Fruit fly (Drosophila melanogaster): ENCODE measurements around the gene Vps13B.

Vps13B gene

dm6 chr3R:29982027-29982426 lies 46.2 kb downstream of the Vps13B start (continued):
- no peak for TF ChIP-seq CG7839 (tag; optimal IDR thresholded peaks at IDR 0.05)
- TF ChIP-seq CG2712 (tag; optimal IDR thresholded peaks at IDR 0.05), result no peak
- TF ChIP-seq CG11093 (GFP tag; IDR thresholded peaks at IDR 0.05), result no peak
- no peak for TF ChIP-seq chinmo (GFP tag; IDR thresholded peaks at IDR 0.05; ENCODE audit: partially characterized antibody)
- no peak for TF ChIP-seq run (tag; optimal IDR thresholded peaks at IDR 0.05)
- no peak for TF ChIP-seq CG8281 (tag; optimal IDR thresholded peaks at IDR 0.05)
- no peak for TF ChIP-seq Doc3 (GFP tag; IDR thresholded peaks at IDR 0.05; ENCODE audit: partially characterized antibody)
- no peak for TF ChIP-seq corto (GFP tag; optimal IDR thresholded peaks at IDR 0.05)
- no peak for TF ChIP-seq eyg (GFP tag; optimal IDR thresholded peaks at IDR 0.05)
- TF ChIP-seq CG10267 (tag; optimal IDR thresholded peaks at IDR 0.05), result no peak
- TF ChIP-seq CG14014 (GFP tag; IDR thresholded peaks at IDR 0.05), result no peak
- TF ChIP-seq ase (GFP tag; IDR thresholded peaks at IDR 0.05), result no peak
- TF ChIP-seq CG12391 (tag; optimal IDR thresholded peaks at IDR 0.05), result no peak
- TF ChIP-seq CG17359 (tag; optimal IDR thresholded peaks at IDR 0.05), result no peak
- TF ChIP-seq H15 (GFP tag; IDR thresholded peaks at IDR 0.05), result no peak
- TF ChIP-seq CG8944 (GFP tag; optimal IDR thresholded peaks at IDR 0.05), result no peak
- no peak for TF ChIP-seq ftz-f1 (GFP tag; optimal IDR thresholded peaks at IDR 0.05)
- TF ChIP-seq az2 (GFP tag; optimal IDR thresholded peaks at IDR 0.05), result no peak
- TF ChIP-seq Hand (GFP tag; optimal IDR thresholded peaks at IDR 0.05), result no peak
- TF ChIP-seq sob (GFP tag; IDR thresholded peaks at IDR 0.05), result no peak
- TF ChIP-seq sim (GFP tag; IDR thresholded peaks at IDR 0.05), result no peak
- TF ChIP-seq Xbp1 (GFP tag; optimal IDR thresholded peaks at IDR 0.05), result peak; percentile 16
- TF ChIP-seq hth (optimal IDR thresholded peaks at IDR 0.05), result no peak
- TF ChIP-seq CoRest (tag; optimal IDR thresholded peaks at IDR 0.05), result no peak
- no peak for TF ChIP-seq sima (GFP tag; optimal IDR thresholded peaks at IDR 0.05)
- TF ChIP-seq pfk (GFP tag; optimal IDR thresholded peaks at IDR 0.05), result no peak
- TF ChIP-seq zen2 (GFP tag; IDR thresholded peaks at IDR 0.05; ENCODE audit: partially characterized antibody), result no peak
- TF ChIP-seq jing (GFP tag; optimal IDR thresholded peaks at IDR 0.05), result no peak
- TF ChIP-seq al (GFP tag; IDR thresholded peaks at IDR 0.05), result no peak
- no peak; the same call in 2 of the 3 replicates for TF ChIP-seq B-H1 (GFP tag; IDR thresholded peaks at IDR 0.05)
- no peak for TF ChIP-seq slou (GFP tag; optimal IDR thresholded peaks at IDR 0.05)
- no peak for TF ChIP-seq bcd (GFP tag; optimal IDR thresholded peaks at IDR 0.05)
- TF ChIP-seq Pdp1 (GFP tag; optimal IDR thresholded peaks at IDR 0.05), result no peak
- TF ChIP-seq CG2875 (GFP tag; optimal IDR thresholded peaks at IDR 0.05), result no peak
- no peak for TF ChIP-seq CG10462 (GFP tag; optimal IDR thresholded peaks at IDR 0.05)
- peak; percentile 23; the same call in 1 of the 2 replicates for TF ChIP-seq vvl (GFP tag; IDR thresholded peaks at IDR 0.05)
- TF ChIP-seq ro (GFP tag; IDR thresholded peaks at IDR 0.05), result no peak
- no peak for TF ChIP-seq CG15011 (GFP tag; optimal IDR thresholded peaks at IDR 0.05)
- TF ChIP-seq Scr (GFP tag; IDR thresholded peaks at IDR 0.05; ENCODE audit: partially characterized antibody), result no peak
- TF ChIP-seq Usf (GFP tag; optimal IDR thresholded peaks at IDR 0.05), result no peak
- no peak for TF ChIP-seq Ada2b (GFP tag; IDR thresholded peaks at IDR 0.05)
- TF ChIP-seq toy (GFP tag; IDR thresholded peaks at IDR 0.05), result no peak
- no peak for TF ChIP-seq sd (tag; optimal IDR thresholded peaks at IDR 0.05)
- TF ChIP-seq croc (GFP tag; conservative IDR thresholded peaks at IDR 0.05), result no peak
- TF ChIP-seq lbe (GFP tag; optimal IDR thresholded peaks at IDR 0.05), result no peak
- no peak for TF ChIP-seq danr (GFP tag; IDR thresholded peaks at IDR 0.05)
- no peak for TF ChIP-seq bab2 (GFP tag; optimal IDR thresholded peaks at IDR 0.05)
- no peak for TF ChIP-seq odd (GFP tag; optimal IDR thresholded peaks at IDR 0.05)
- no peak for TF ChIP-seq Neu2 (GFP tag; optimal IDR thresholded peaks at IDR 0.05; ENCODE audit: borderline replicate concordance)
- 0 out of 2 replicates have a peak, but pooled peaks have one; percentile 8 for TF ChIP-seq H2.0 (GFP tag; IDR thresholded peaks at IDR 0.05)
- no peak for TF ChIP-seq Rfx (GFP tag; IDR thresholded peaks at IDR 0.05)
- TF ChIP-seq jigr1 (GFP tag; IDR thresholded peaks at IDR 0.05), result no peak

All from whole organism, embryonic.